Worm (Caenorhabditis elegans) whole organism, young adult: ENCODE results near the gene F52G3.8.
A peak's percentile ranks its signal among the peaks of the same experiment; 100 is the strongest.

Experiments
- D2030.7 ChIP-seq: fragments of 200-800 bp; sonication (Bioruptor generic); IDR thresholded peaks from 2 replicates; pipeline ENCODE4 v1.3.6; 2022; ENCODE audit warnings: missing genetic modification reagents, missing genetic modification characterization, missing compliant biosample characterization
- F10E7.11 ChIP-seq: sonication (generic microtip); optimal IDR thresholded peaks from 2 replicates; lab custom pipeline; 2017; ENCODE audit warnings: mild to moderate bottlenecking, missing genetic modification characterization, moderate library complexity, missing compliant biosample characterization
- F22D6.2 ChIP-seq: sonication (generic microtip); optimal IDR thresholded peaks from 2 replicates; lab custom pipeline; 2016; ENCODE audit warnings: mild to moderate bottlenecking, missing genetic modification characterization, missing compliant biosample characterization
- F52B5.7 ChIP-seq: sonication (generic microtip); optimal IDR thresholded peaks from 2 replicates; lab custom pipeline; 2016; ENCODE audit warnings: mild to moderate bottlenecking, missing genetic modification characterization, missing compliant biosample characterization
- F55B11.4 ChIP-seq: sonication (generic microtip); optimal IDR thresholded peaks from 2 replicates; lab custom pipeline; 2016; ENCODE audit warnings: missing compliant biosample characterization, missing genetic modification characterization, borderline replicate concordance; ENCODE audit not compliant: insufficient read depth
- F57C9.4 ChIP-seq: sonication (generic microtip); optimal IDR thresholded peaks from 2 replicates; lab custom pipeline; 2017; ENCODE audit warnings: mild to moderate bottlenecking, missing genetic modification characterization, missing compliant biosample characterization
- K12H6.12 ChIP-seq: fragments of 200-800 bp; sonication (Bioruptor generic); optimal IDR thresholded peaks from 2 replicates; lab custom pipeline; 2018; ENCODE audit warnings: mild to moderate bottlenecking, missing genetic modification characterization, missing compliant biosample characterization
- Y53G8AR.9 ChIP-seq: fragments of 200-800 bp; sonication (Bioruptor generic); conservative IDR thresholded peaks from 2 replicates; pipeline ENCODE4 v1.3.6; 2022; ENCODE audit warnings: missing genetic modification reagents, missing genetic modification characterization, missing compliant biosample characterization
- Y79H2A.3 ChIP-seq: fragments of 200-800 bp; sonication (Bioruptor generic); conservative IDR thresholded peaks from 2 replicates; pipeline ENCODE4 v1.3.6; 2022; ENCODE audit warnings: missing genetic modification reagents, missing genetic modification characterization, missing compliant biosample characterization
- Y95B8A.8 ChIP-seq: fragments of 200-800 bp; sonication (Bioruptor generic); IDR thresholded peaks from 2 replicates; pipeline ENCODE4 v1.3.6; 2022; ENCODE audit warnings: missing genetic modification reagents, missing genetic modification characterization, missing compliant biosample characterization
- ZK185.1 ChIP-seq: sonication (generic microtip); optimal IDR thresholded peaks from 2 replicates; lab custom pipeline; 2016; ENCODE audit warnings: mild to moderate bottlenecking, missing genetic modification characterization, missing compliant biosample characterization; ENCODE audit not compliant: poor library complexity, severe bottlenecking
- aptf-3 ChIP-seq: fragments of 200-800 bp; sonication (Bioruptor generic); IDR thresholded peaks from 2 replicates; pipeline ENCODE4 v1.3.6; 2022; ENCODE audit warnings: missing genetic modification characterization, missing compliant biosample characterization
- attf-3 ChIP-seq: fragments of 200-800 bp; sonication (Bioruptor generic); conservative IDR thresholded peaks from 2 replicates; pipeline ENCODE4 v1.3.6; 2022; ENCODE audit warnings: missing genetic modification reagents, missing genetic modification characterization, missing compliant biosample characterization
- cebp-1 ChIP-seq, 2 experiments: fragments of 200-800 bp in 1 of 2; sonication (Bioruptor generic) in 1 of 2; sonication (generic microtip) in 1 of 2; IDR thresholded peaks in 1 of 2; optimal IDR thresholded peaks in 1 of 2; 2 replicates each; pipeline versions ENCODE4 v1.3.6 to Lab custom; 2017 to 2022; ENCODE audit warnings: missing compliant biosample characterization in 2 of 2, missing genetic modification characterization in 2 of 2, mild to moderate bottlenecking in 1 of 2, missing genetic modification reagents in 1 of 2, moderate library complexity in 1 of 2
- cebp-2 ChIP-seq: fragments of 200-800 bp; sonication (Bioruptor generic); IDR thresholded peaks from 2 replicates; pipeline ENCODE4 v1.3.6; 2022; ENCODE audit warnings: missing genetic modification characterization, missing compliant biosample characterization
- dox-1 ChIP-seq: fragments of 200-800 bp; sonication (Bioruptor generic); IDR thresholded peaks from 2 replicates; pipeline ENCODE4 v1.3.6; 2022; ENCODE audit warnings: missing genetic modification reagents, missing genetic modification characterization, missing compliant biosample characterization
- egrh-3 ChIP-seq: fragments of 200-800 bp; sonication (Bioruptor generic); IDR thresholded peaks from 2 replicates; pipeline ENCODE4 v1.3.6; 2022; ENCODE audit warnings: missing genetic modification reagents, missing genetic modification characterization, missing compliant biosample characterization
- gei-17 ChIP-seq: fragments of 200-800 bp; sonication (Bioruptor generic); optimal IDR thresholded peaks from 2 replicates; lab custom pipeline; 2018; ENCODE audit warnings: mild to moderate bottlenecking, missing genetic modification characterization, missing compliant biosample characterization
- hlh-26 ChIP-seq: fragments of 200-800 bp; sonication (Bioruptor generic); conservative IDR thresholded peaks from 2 replicates; pipeline ENCODE4 v1.3.6; 2022; ENCODE audit warnings: missing genetic modification reagents, missing genetic modification characterization, missing compliant biosample characterization
- hmg-20 ChIP-seq: fragments of 200-800 bp; sonication (Bioruptor generic); IDR thresholded peaks from 2 replicates; pipeline ENCODE4 v1.3.6; 2022; ENCODE audit warnings: missing genetic modification reagents, missing genetic modification characterization, missing compliant biosample characterization
- lin-26 ChIP-seq: fragments of 200-800 bp; sonication (Bioruptor generic); IDR thresholded peaks from 2 replicates; pipeline ENCODE4 v1.3.6; 2022; ENCODE audit warnings: missing genetic modification reagents, missing genetic modification characterization, missing compliant biosample characterization
- lin-54 ChIP-seq: fragments of 200-800 bp; sonication (Bioruptor generic); optimal IDR thresholded peaks from 2 replicates; lab custom pipeline; 2018; ENCODE audit warnings: mild to moderate bottlenecking, missing genetic modification characterization, missing compliant biosample characterization
- nfyb-1 ChIP-seq: fragments of 200-800 bp; sonication (Bioruptor generic); IDR thresholded peaks from 2 replicates; pipeline ENCODE4 v1.3.6; 2022; ENCODE audit warnings: missing genetic modification reagents, missing genetic modification characterization, missing compliant biosample characterization
- nhr-179 ChIP-seq: sonication (generic microtip); optimal IDR thresholded peaks from 2 replicates; lab custom pipeline; 2016; ENCODE audit warnings: mild to moderate bottlenecking, missing genetic modification characterization, missing compliant biosample characterization
- nhr-80 ChIP-seq: sonication (generic microtip); optimal IDR thresholded peaks from 2 replicates; lab custom pipeline; 2016; ENCODE audit warnings: missing genetic modification characterization, missing compliant biosample characterization
- repo-1 ChIP-seq: sonication (generic microtip); optimal IDR thresholded peaks from 2 replicates; lab custom pipeline; 2017; ENCODE audit warnings: mild to moderate bottlenecking, missing genetic modification characterization, missing compliant biosample characterization
- rpc-1 ChIP-seq, 2 experiments: fragments of 150-350 bp in 1 of 2; sonication (generic microtip) in 1 of 2; optimal IDR thresholded peaks; 2 replicates each; lab custom pipeline; 2014 to 2018; ENCODE audit warnings: missing biosample characterization in 1 of 2, missing genetic modification characterization in 1 of 2, missing genetic modification reagents in 1 of 2, missing genotype in 1 of 2
- snpc-4 ChIP-seq, 5 experiments: fragments of 150-350 bp in 1 of 5; sonication (generic microtip) in 4 of 5; optimal IDR thresholded peaks; 2 replicates each; lab custom pipeline; 2014 to 2018; ENCODE audit warnings: missing genetic modification characterization in 5 of 5, missing biosample characterization in 3 of 5, antibody characterized with exemption in 2 of 5, mild to moderate bottlenecking in 2 of 5, missing compliant biosample characterization in 2 of 5, missing genotype in 2 of 5, moderate library complexity in 2 of 5, missing genetic modification reagents in 1 of 5
- tlf-1 ChIP-seq: fragments of 200-800 bp; sonication (Bioruptor generic); optimal IDR thresholded peaks from 2 replicates; lab custom pipeline; 2018; ENCODE audit warnings: mild to moderate bottlenecking, missing genetic modification characterization, missing compliant biosample characterization
- unc-62 ChIP-seq: fragments of 150-350 bp; optimal IDR thresholded peaks from 2 replicates; lab custom pipeline; 2014; ENCODE audit warnings: missing biosample characterization, missing genetic modification reagents, missing genetic modification characterization
- zfh-2 ChIP-seq: fragments of 200-800 bp; sonication (Bioruptor generic); conservative IDR thresholded peaks from 2 replicates; pipeline ENCODE4 v1.3.6; 2022; ENCODE audit warnings: missing genetic modification reagents, missing genetic modification characterization, missing compliant biosample characterization
- ztf-22 ChIP-seq: fragments of 200-800 bp; sonication (Bioruptor generic); optimal IDR thresholded peaks from 2 replicates; lab custom pipeline; 2018; ENCODE audit warnings: mild to moderate bottlenecking, missing genetic modification characterization, moderate library complexity, missing compliant biosample characterization
- ztf-25 ChIP-seq: fragments of 200-800 bp; sonication (Bioruptor generic); IDR thresholded peaks from 2 replicates; pipeline ENCODE4 v1.3.6; 2022; ENCODE audit warnings: missing genetic modification reagents, missing genetic modification characterization, missing compliant biosample characterization
- ztf-6 ChIP-seq: fragments of 200-800 bp; sonication (Bioruptor generic); IDR thresholded peaks from 2 replicates; pipeline ENCODE4 v1.3.6; 2022; ENCODE audit warnings: missing genetic modification reagents, missing genetic modification characterization, missing compliant biosample characterization

F52G3.8 gene

DNA sequence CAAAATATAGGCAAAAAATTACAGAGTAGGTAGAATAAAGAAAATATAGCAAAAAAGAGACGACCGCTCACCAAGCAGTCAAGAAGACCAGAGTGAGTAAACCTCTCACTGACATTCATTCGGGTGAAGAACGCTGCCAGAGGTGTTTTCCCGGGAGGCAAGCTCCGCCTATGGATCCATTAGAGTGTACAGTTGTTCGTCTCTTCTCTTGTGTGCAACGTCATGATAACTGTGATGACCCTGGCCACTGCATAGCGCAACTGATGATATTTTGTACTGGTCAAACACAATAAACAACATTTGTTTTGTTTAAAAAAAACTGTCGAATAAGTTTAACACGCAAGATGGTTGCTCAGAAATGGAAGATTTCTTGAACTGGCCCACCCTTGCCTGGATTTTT, at the start of gene F52G3.8:
Gene F52G3.8 (minus strand): TSS at position 101 of the 400 bp plus-strand sequence.
- TF ChIP-seq Y53G8AR.9 (GFP tag; lab: Robert Waterston, UW) (no peak), F52B5.7 (no peak), F22D6.2 (tag; lab: Kevin White, UChicago) (no peak), unc-62 (GFP tag; lab: Kevin White, UChicago) (no peak), F10E7.11 (tag; lab: Kevin White, UChicago) (no peak), nfyb-1 (GFP tag; lab: Robert Waterston, UW) (no peak), ztf-6 (no peak), Y79H2A.3 (GFP tag; lab: Robert Waterston, UW) (no peak), cebp-2 (GFP tag; lab: Robert Waterston, UW) (no peak), aptf-3 (GFP tag; lab: Robert Waterston, UW) (no peak), nhr-179 (tag; lab: Kevin White, UChicago) (no peak), attf-3 (GFP tag; lab: Robert Waterston, UW) (no peak), rpc-1 (optimal IDR thresholded peaks at IDR 0.05; lab: Kevin White, UChicago) (no peak), rpc-1 (tag; optimal IDR thresholded peaks at IDR 0.05; lab: Kevin White, UChicago) (no peak), D2030.7 (GFP tag; lab: Robert Waterston, UW) (no peak), dox-1 (no peak), egrh-3 (GFP tag; lab: Robert Waterston, UW) (no peak), F55B11.4 (tag; lab: Kevin White, UChicago) (no peak), lin-54 (GFP tag; lab: Kevin White, UChicago) (no peak), K12H6.12 (no peak), repo-1 (no peak)

DNA sequence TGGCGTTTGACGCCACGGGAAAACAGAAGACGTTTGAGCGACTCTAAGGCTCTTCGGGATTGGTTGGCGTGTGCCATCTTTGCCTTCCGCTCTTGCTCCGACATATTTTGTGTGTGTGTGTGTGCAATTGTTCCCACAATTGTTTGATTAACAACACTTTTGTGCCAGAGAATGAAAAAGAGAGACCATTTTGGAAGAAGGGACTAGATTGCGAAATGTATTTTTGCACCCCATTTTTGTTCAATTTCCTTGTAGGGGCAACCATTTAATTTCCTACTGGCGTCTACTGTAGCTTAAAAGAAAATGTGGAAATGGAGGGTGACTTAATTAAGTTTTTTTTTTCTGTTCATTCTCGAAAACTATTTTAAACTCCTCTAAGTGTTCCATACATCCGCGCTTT, 49.4 kb upstream of the F52G3.8 start:
- TF ChIP-seq hlh-26 (GFP tag; lab: Robert Waterston, UW) (no peak), cebp-1 (GFP tag; IDR thresholded peaks at IDR 0.05; lab: Robert Waterston, UW) (no peak), cebp-1 (tag; optimal IDR thresholded peaks at IDR 0.05; lab: Kevin White, UChicago) (peak; percentile 80)

DNA sequence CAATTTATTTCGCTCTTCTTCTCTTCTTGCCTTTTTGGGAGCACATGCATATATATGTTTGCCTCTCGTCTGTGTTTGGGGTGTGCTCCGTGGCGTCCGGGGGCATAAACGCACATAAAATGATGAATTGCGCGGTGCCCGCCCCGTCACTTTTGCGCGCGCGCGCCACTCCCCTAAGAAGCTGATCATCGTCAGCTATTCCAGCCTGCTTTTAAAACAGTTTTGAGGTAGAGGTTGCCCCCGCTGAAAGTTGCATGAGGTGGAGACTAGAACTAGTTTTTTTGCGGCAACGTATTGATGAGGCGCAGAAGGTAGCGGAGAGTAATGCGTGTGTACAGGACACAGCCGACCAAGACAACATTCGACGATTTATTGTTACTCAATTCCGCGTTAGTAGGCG, 46.9 kb upstream of the F52G3.8 start:
- peak; percentile 28; the same call in 1 of the 2 replicates for TF ChIP-seq zfh-2 (GFP tag; lab: Robert Waterston, UW)
- TF ChIP-seq Y95B8A.8: no peak
- no peak for TF ChIP-seq ztf-25 (GFP tag; lab: Robert Waterston, UW)

DNA sequence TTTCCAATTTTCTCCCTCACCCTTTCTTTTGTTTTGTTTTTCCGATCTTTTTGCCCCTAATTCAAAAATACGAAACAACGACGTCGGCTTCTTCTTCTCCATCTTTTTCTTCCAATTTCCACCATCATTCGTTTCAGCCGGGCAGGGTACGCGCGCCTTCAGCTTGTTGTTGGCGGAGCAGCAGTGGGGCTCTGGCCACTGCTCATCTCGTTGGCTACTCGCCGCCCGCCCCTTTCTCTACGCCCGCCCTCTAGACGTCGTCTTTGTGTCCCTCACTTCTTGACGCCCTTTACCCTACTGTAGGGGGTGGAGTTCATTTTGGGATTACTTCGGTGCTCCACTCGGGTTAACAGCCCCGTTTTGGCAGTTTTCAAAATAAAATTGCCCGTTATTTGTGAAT, 46.2 kb upstream of the F52G3.8 start:
- peak; percentile 86 for TF ChIP-seq zfh-2 (GFP tag; lab: Robert Waterston, UW)
- TF ChIP-seq dox-1: peak; percentile 30; the same call in 1 of the 2 replicates
- TF ChIP-seq tlf-1 (GFP tag; lab: Kevin White, UChicago): no peak
- TF ChIP-seq nfyb-1 (GFP tag; lab: Robert Waterston, UW): 0 out of 2 replicates have a peak, but pooled peaks have one; percentile 8
- TF ChIP-seq egrh-3 (GFP tag; lab: Robert Waterston, UW): peak; percentile 29; the same call in 1 of the 2 replicates
- TF ChIP-seq gei-17 (GFP tag; lab: Kevin White, UChicago): no peak

DNA sequence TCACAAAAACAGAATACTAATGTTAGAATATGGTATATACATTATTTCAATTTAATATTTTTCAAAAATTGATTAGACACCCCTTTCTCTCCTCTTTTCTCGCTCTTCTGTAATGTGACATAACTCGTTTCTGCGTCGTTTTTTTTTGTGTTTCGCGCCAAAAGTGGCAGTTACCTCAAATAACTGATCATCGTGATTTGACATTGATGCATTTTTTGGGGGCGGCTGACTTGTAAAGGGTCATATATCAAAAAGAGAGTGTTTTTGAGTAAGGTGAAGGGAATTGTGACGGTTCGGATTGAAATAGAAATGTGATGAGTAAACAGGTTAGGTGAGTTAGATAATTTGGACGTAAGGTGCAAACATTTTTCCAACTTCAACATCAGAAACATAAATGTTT, 45.2 kb upstream of the F52G3.8 start:
- TF ChIP-seq hmg-20 (GFP tag; lab: Robert Waterston, UW) (no peak), lin-26 (GFP tag; lab: Robert Waterston, UW) (no peak)

DNA sequence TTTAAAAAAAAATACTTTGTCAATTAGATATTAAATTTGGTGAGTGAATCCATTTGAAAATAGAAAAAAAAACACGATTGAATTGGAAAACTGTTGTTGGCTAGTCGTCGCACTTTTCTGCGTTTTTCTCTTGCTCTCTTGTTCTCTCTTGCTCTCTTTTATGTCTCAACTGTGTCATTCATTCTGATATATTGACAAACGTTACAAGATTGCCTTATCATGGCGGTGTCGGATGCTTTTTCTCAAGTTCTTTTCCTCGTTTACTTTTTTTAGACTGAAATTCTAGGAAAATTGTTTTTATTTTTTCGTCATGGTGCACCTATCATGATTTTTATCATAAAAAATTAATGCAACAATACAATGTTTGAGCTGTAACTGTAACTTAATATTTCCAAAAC, 43.1 kb upstream of the F52G3.8 start:
- TF ChIP-seq hmg-20 (GFP tag; lab: Robert Waterston, UW) (no peak), ZK185.1 (tag; lab: Kevin White, UChicago) (no peak), snpc-4 (GFP tag; optimal IDR thresholded peaks at IDR 0.05; lab: Kevin White, UChicago) (no peak), snpc-4 (tag; optimal IDR thresholded peaks at IDR 0.05; lab: Kevin White, UChicago) (peak in 2 of 4 experiments; percentile 2 to 57), ztf-22 (GFP tag; lab: Kevin White, UChicago) (no peak), F57C9.4 (no peak), nhr-80 (tag; lab: Kevin White, UChicago) (peak; percentile 77)
